Fruit fly (Drosophila melanogaster): Measurements from ENCODE around the gene Aprt.

Gene Aprt

DNA sequence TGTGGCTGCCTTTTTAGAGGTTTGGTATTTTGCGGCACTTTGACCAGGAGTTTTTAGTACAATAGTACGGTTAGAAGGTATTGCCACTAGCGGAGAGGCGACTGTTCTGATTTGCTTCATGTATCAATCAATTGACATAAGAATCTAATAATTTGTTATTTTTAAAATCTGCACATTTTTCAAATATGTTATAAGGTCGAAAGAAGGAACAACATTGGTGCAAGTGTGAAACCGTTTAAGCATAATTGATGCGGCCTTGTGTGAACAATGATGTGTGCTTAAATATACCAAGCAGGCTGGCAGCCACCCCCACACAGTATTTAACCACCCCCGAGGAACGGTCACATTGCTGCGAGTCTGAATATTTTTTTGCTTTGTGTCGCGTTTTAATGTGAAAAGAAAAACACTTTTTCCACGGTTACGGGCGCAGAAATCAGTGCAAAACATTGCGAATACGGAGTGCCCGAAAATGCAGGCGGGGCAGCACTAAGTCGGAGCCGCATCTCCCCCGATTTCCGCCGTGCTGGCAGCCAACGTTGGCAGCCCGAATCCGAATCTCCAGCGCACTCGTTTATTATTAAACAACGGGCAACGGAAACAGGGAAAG is 19.6 kb downstream of the Aprt start, which contains the start of the genes HBS1 and CG12025:
TSS of gene HBS1 (minus strand) at position 120 of the 607 bp plus-strand sequence.
TSS of gene CG12025 (plus strand) at position 310 of the 607 bp plus-strand sequence.
- TF ChIP-seq ttk (optimal IDR thresholded peaks at IDR 0.05) (no peak), Myc (optimal IDR thresholded peaks at IDR 0.05) (no peak), Sin3A (optimal IDR thresholded peaks at IDR 0.05) (no peak), insv (optimal IDR thresholded peaks at IDR 0.05) (no peak), h (optimal IDR thresholded peaks at IDR 0.05) (no peak), psq (optimal IDR thresholded peaks at IDR 0.05) (no peak)

DNA sequence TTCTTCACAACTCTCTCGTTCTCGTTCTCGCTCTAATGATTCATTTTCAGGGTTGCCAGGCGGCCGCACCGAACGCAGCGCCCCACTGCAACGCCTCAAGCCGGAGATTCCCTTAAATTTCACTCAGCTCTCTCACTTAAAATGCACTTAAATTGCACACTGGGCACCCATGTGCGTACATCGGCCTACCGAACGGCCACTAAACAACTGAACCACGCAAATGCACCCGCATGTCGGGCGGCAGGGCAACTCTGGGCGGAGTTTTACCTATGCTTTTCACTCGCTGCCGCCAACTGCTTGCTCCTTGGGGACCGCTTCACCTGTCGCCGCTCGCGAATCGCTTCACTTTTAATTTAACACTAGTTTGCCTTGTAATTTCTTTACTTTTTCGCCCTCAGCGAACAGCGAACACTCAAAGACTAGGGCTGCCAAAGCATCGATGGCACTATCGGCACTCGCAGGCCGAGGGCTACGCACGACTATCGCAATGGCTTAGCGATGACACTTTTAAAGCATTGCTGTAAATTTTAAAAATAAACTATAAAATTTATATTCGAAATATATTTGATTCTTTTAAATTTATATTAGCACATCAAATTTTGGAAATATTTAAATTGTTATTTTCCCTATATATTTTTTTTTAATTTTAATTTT is 22.9 kb downstream of the Aprt start, which contains the start of gene Rap1:
TSS of gene Rap1 (minus strand) at position 446 of the 654 bp plus-strand sequence.
- TF ChIP-seq insv (optimal IDR thresholded peaks at IDR 0.05) (no peak), Myc (optimal IDR thresholded peaks at IDR 0.05) (no peak), Sin3A (optimal IDR thresholded peaks at IDR 0.05) (no peak), ttk (optimal IDR thresholded peaks at IDR 0.05) (no peak), h (optimal IDR thresholded peaks at IDR 0.05) (no peak), psq (optimal IDR thresholded peaks at IDR 0.05) (no peak)

DNA sequence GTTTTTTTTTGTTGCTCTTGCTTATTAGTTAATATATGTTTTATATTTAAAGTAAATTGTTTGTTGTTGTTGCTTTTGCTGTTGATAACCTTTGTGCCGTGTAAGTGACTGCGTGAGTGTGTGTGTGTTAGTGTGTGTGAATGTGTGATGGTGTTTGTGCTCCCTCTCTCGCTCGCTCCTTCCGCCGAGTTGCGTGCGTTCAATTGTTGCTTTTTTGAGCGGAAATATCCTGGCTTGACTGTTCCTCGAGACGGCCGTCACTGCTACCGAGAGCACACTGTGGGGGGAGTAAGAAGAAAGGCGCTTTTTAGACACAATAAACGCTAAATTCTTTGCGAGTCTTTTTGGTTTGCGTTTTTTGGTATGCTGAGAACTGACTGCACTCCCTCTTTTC is 23.4 kb downstream of the Aprt start:
- no peak for TF ChIP-seq ttk (optimal IDR thresholded peaks at IDR 0.05)
- no peak for TF ChIP-seq Sin3A (optimal IDR thresholded peaks at IDR 0.05)
- TF ChIP-seq Myc (optimal IDR thresholded peaks at IDR 0.05): no peak
- TF ChIP-seq insv (optimal IDR thresholded peaks at IDR 0.05): no peak
- no peak for TF ChIP-seq psq (optimal IDR thresholded peaks at IDR 0.05)
- no peak for TF ChIP-seq h (optimal IDR thresholded peaks at IDR 0.05)

DNA sequence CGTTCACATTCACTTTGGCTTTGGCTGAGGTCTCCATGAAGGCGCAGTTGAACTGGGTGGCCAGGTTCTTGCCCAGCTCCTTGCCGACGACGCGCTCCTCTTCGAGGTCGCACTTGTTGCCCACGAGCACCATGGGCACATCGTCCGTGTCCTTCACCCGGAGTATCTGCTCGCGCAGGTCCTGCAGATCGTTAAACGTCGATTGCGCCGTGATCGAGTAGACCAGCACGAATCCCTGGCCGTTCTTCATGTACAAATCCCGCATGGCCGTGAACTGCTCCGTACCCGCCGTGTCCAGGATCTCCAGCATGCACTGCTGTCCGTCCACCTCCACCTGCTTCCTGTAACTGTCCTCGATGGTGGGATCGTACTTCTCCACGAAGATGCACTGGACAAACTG is 24.1 kb downstream of the Aprt start:
- TF ChIP-seq Sin3A (optimal IDR thresholded peaks at IDR 0.05) (no peak), insv (optimal IDR thresholded peaks at IDR 0.05) (no peak), psq (optimal IDR thresholded peaks at IDR 0.05) (no peak), ttk (optimal IDR thresholded peaks at IDR 0.05) (peak; percentile 17)

DNA sequence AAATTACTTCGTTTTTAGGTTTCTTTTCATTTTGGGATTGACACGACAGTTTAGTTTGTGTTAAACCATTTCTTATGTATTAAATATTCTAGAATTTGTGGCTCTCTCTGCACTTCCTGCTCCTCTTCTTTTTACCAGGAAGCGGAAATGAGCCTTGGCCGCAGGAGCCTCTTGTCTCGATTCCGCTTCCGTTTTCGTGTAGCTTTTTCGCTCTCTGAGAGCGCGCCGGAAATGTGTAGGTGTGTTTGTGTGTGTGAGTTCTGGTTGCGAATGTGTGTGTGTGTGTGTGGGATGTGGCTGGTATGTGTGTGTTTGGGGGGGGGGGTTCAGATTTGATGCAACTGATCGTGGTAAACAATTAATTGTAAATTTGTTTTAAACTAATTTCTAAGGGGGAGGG is 25.3 kb downstream of the Aprt start:
- TF ChIP-seq h (optimal IDR thresholded peaks at IDR 0.05) (no peak), ttk (optimal IDR thresholded peaks at IDR 0.05) (no peak), insv (optimal IDR thresholded peaks at IDR 0.05) (no peak), psq (optimal IDR thresholded peaks at IDR 0.05) (no peak), Sin3A (optimal IDR thresholded peaks at IDR 0.05) (no peak), Myc (optimal IDR thresholded peaks at IDR 0.05) (no peak)

DNA sequence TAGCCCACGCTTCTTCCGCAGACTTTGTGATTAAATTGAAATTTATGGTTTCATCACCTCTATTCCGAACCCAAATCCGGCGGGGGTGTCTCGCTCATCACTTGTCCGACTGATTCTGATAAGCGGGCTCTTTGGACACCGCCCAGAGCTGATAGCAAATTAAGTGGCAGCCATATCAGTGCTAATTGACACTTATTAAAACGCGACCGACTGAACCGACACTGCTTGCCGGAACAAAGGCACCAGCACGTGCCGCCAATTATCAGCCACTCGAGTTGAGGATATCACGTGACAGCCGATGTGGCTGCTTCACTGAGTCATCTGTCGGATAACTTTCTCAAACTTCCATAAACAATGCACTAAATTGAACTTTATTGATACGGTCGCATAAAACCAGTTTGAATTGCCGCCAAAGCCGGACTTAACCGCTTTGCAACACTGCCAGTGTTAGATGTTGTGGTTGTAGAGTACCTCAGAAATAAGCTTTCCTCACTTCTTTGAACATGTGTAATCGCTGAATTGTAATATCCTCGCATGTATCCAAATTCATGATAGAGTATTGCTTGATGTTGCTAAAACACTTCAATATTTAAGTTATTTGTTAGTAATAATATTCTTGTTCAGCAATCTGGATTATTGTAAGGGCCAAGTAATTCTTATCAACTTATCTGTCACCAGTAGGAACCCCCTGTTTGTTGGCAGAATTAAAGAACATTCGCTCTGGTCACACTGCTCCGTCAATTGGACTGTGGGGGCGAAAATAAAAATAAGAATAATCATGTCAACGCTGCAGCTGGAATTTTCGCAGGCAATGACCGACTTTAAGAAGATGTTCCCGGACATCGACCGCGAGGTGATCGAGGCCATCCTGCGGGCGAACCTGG is 28.1 kb downstream of the Aprt start, which contains the start of gene CG12024:
TSS of gene CG12024 (plus strand) at position 699 of the 884 bp plus-strand sequence.
- no peak for TF ChIP-seq h (optimal IDR thresholded peaks at IDR 0.05)
- TF ChIP-seq Myc (optimal IDR thresholded peaks at IDR 0.05): no peak
- TF ChIP-seq ttk (optimal IDR thresholded peaks at IDR 0.05): no peak
- TF ChIP-seq Sin3A (optimal IDR thresholded peaks at IDR 0.05): no peak
- TF ChIP-seq psq (optimal IDR thresholded peaks at IDR 0.05): no peak
- no peak for TF ChIP-seq insv (optimal IDR thresholded peaks at IDR 0.05)

DNA sequence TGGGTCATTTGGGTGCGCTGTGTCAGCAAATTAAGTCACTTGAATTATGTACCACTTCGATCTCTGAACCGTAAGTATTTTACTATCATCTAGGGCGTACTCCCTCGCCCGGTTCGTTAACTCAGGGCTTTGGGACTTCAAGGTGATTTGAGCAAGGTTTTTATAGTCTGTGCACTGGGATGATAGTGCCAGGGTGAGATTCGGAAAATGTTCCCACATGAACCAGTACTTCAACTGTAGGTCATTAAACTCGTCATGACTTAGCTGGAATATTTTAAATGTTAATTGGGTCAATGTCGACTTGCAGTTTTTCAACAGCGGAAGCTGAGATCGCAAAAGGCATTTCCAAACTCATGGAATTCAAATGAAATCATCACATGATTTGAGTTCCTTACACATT is 29.3 kb downstream of the Aprt start, which contains the start of gene CNMa:
TSS of gene CNMa (minus strand) at position 101 of the 400 bp plus-strand sequence.
- TF ChIP-seq ttk (optimal IDR thresholded peaks at IDR 0.05): no peak
- no peak for TF ChIP-seq h (optimal IDR thresholded peaks at IDR 0.05)
- no peak for TF ChIP-seq Sin3A (optimal IDR thresholded peaks at IDR 0.05)

DNA sequence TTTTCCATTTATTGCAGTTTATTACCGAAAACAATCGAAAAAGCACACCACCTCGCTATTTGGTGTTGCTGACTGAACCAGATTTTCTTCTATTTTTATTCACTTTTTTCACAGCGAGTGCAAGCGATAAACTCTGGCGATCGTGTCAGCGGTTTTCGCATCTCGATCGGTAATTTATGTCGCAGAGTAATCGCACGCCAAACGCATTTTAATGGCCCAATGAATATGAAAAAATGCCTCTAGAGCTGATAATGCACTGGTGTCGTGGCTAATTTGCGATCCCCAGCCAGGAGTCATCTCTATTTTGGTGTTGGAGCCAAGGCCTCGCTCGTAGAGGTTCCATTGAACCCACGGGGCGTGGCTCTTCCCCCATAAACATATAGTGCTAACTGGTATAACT is 31.5 kb downstream of the Aprt start:
- TF ChIP-seq h (optimal IDR thresholded peaks at IDR 0.05) (no peak), Myc (optimal IDR thresholded peaks at IDR 0.05) (no peak), insv (optimal IDR thresholded peaks at IDR 0.05) (no peak), Sin3A (optimal IDR thresholded peaks at IDR 0.05) (no peak), psq (optimal IDR thresholded peaks at IDR 0.05) (no peak), ttk (optimal IDR thresholded peaks at IDR 0.05) (no peak)

DNA sequence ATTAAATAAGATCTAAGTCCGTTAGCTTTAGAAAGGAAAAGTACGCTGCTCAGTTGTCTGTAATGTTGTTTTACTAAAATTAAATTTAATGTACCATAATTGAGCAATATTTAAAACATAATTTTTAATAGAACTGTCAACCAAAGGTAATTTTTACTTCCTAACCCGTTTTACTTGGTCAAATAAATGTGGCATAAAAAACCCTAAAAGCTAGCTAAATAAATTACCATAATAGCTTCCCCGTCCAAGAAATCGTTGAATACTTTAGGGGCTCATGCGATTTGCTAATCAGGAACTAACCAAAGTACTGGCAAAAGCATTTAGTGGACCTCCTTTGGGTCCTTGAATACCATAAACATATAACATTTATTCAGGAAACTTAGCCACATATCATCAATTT is 34.3 kb downstream of the Aprt start:
- no peak for TF ChIP-seq Sin3A (optimal IDR thresholded peaks at IDR 0.05)
- no peak for TF ChIP-seq ttk (optimal IDR thresholded peaks at IDR 0.05)
- TF ChIP-seq psq (optimal IDR thresholded peaks at IDR 0.05): no peak
- TF ChIP-seq h (optimal IDR thresholded peaks at IDR 0.05): no peak
- no peak for TF ChIP-seq Myc (optimal IDR thresholded peaks at IDR 0.05)
- no peak for TF ChIP-seq insv (optimal IDR thresholded peaks at IDR 0.05)

DNA sequence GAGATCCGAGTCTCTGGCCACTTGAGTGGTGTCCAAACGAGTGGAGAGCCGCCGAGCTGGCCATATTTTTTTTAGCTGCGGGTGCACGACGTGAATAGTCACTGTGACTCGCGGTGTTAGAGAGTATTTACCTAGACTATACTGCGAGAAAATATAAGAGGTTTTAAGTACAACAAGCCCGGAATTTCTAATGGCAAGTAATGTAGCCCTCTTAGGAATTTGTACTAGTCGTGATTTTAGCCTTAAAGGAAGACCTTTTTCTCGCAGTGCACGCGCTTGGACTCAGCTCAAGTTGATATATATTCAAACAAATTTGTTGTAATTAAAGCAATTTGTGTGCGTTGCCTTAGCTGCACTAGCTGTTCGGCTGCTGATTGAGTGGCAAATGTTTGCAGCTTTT is 40.2 kb downstream of the Aprt start:
- TF ChIP-seq Myc (optimal IDR thresholded peaks at IDR 0.05) (no peak), Sin3A (optimal IDR thresholded peaks at IDR 0.05) (no peak), insv (optimal IDR thresholded peaks at IDR 0.05) (no peak)

DNA sequence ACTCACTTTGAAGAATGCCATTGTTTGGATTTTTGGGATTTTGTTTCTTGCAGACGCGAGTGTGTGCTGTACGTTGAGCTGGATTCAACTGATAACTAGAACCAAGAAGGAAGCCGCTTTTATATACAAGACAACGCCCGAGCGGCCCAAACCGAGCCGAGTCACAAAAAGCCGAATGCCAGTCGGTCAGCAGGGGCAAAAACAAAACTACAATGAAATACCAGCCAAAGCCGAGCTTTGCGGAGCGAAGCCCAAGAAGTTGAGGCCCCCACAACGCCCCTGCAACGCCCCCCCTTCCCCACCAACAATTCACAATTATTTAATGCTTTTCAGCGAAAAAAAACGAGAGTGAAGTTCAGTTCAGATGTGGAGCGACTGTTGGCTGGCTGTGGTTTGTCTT is 42.8 kb downstream of the Aprt start, which contains the start of gene Cpr62Bc:
TSS of gene Cpr62Bc (minus strand) at position 101 of the 400 bp plus-strand sequence.
- TF ChIP-seq insv (optimal IDR thresholded peaks at IDR 0.05): no peak
- no peak for TF ChIP-seq ttk (optimal IDR thresholded peaks at IDR 0.05)
- TF ChIP-seq psq (optimal IDR thresholded peaks at IDR 0.05): no peak
- no peak for TF ChIP-seq Sin3A (optimal IDR thresholded peaks at IDR 0.05)
- no peak for TF ChIP-seq h (optimal IDR thresholded peaks at IDR 0.05)
- TF ChIP-seq Myc (optimal IDR thresholded peaks at IDR 0.05): no peak

DNA sequence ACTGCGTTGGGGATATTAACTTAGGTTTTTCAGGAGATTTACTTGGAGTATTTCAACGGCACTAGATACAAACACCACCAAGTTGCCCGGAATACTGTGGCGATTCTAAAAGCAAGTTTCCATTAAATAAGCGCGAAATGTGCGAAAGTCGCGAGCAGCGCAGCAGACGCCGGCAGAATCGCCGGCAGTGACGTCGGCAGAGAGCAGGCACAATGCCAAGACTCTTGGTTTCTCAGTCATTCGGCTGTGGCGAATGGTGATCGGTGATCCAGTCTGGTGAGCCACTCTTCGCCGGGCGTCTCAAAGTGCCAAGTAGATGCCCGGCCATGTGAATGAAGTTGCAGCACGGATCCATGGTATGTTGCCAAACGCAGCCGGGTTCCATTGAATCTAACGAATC is 49.8 kb downstream of the Aprt start, which contains the start of gene Cpr62Bb:
TSS of gene Cpr62Bb (minus strand) at position 101 of the 400 bp plus-strand sequence.
- no peak for TF ChIP-seq Myc (optimal IDR thresholded peaks at IDR 0.05)
- no peak for TF ChIP-seq insv (optimal IDR thresholded peaks at IDR 0.05)
- no peak for TF ChIP-seq ttk (optimal IDR thresholded peaks at IDR 0.05)
- no peak for TF ChIP-seq h (optimal IDR thresholded peaks at IDR 0.05)
- no peak for TF ChIP-seq psq (optimal IDR thresholded peaks at IDR 0.05)
- no peak for TF ChIP-seq Sin3A (optimal IDR thresholded peaks at IDR 0.05)
